Worm (Caenorhabditis elegans): ENCODE measurements around the gene gei-6.

DNA sequence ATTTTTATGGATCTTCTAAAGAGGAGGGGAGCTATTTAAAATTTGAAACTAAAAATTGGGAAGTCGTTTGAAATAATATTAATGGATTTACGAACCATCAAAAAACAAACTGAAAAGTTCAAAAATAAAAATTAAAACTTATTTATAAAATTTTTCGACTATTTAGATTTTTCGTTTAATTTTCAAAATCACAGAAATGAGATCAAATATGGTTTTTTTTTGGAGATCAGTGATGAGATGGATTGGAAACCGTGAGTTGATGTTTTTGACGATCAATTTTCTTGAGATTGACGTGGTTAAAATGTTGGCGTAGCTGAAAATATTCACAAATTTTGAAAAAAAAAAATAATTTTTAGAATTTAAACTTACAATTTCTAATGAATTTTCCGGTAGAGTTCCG lies 11.7 kb downstream of the gei-6 start, which contains the start of gene C13F10.5:
- TF ChIP-seq hmg-4 (GFP tag; optimal IDR thresholded peaks at IDR 0.05) (no peak), ama-1 (optimal IDR thresholded peaks at IDR 0.05) (no peak), ceh-13 (GFP tag; optimal IDR thresholded peaks at IDR 0.05) (no peak), hmbx-1 (tag; optimal IDR thresholded peaks at IDR 0.05) (no peak), tra-4 (tag; optimal IDR thresholded peaks at IDR 0.05) (no peak), ceh-36 (tag; optimal IDR thresholded peaks at IDR 0.05) (no peak)

Measured in whole organism, early embryonic.